Worm (Caenorhabditis elegans) whole organism, mixed stage, embryonic: ENCODE results near the gene clec-37.

Source experiments
- M03D4.4 ChIP-seq: sonication (generic microtip); optimal IDR thresholded peaks from 2 replicates; lab custom pipeline; 2017; ENCODE audit warnings: mild to moderate bottlenecking, missing genetic modification characterization, missing compliant biosample characterization
- ces-1 ChIP-seq: fragments of 150-350 bp; optimal IDR thresholded peaks from 2 replicates; lab custom pipeline; 2014; ENCODE audit warnings: missing biosample characterization, missing genetic modification reagents, missing genetic modification characterization
- cnd-1 ChIP-seq: fragments of 200-800 bp; sonication (Bioruptor generic); optimal IDR thresholded peaks from 2 replicates; lab custom pipeline; 2018; ENCODE audit warnings: mild to moderate bottlenecking, missing genetic modification characterization, missing compliant biosample characterization
- elt-3 ChIP-seq: fragments of 150-350 bp; optimal IDR thresholded peaks from 2 replicates; lab custom pipeline; 2014; ENCODE audit warnings: missing biosample characterization, missing genetic modification characterization
- hlh-1 ChIP-seq: fragments of 150-350 bp; optimal IDR thresholded peaks from 2 replicates; lab custom pipeline; 2014; ENCODE audit warnings: missing biosample characterization, missing genetic modification reagents, missing genetic modification characterization
- lsy-2 ChIP-seq: fragments of 150-350 bp; optimal IDR thresholded peaks from 2 replicates; lab custom pipeline; 2014; ENCODE audit warnings: missing biosample characterization, missing genetic modification characterization
- mep-1 ChIP-seq: fragments of 150-350 bp; optimal IDR thresholded peaks from 2 replicates; lab custom pipeline; 2017; ENCODE audit warnings: missing biosample characterization, missing genetic modification reagents, missing genetic modification characterization, inconsistent platforms
- nhr-12 ChIP-seq: fragments of 150-350 bp; optimal IDR thresholded peaks from 2 replicates; lab custom pipeline; 2014; ENCODE audit warnings: missing biosample characterization, missing genetic modification characterization
- nhr-28 ChIP-seq: fragments of 150-350 bp; optimal IDR thresholded peaks from 2 replicates; lab custom pipeline; 2014; ENCODE audit warnings: missing biosample characterization, missing genetic modification characterization
- unc-62 ChIP-seq: fragments of 150-350 bp; optimal IDR thresholded peaks from 2 replicates; lab custom pipeline; 2014; ENCODE audit warnings: missing biosample characterization, missing genetic modification reagents, missing genetic modification characterization
- zip-8 ChIP-seq: fragments of 150-350 bp; optimal IDR thresholded peaks from 2 replicates; lab custom pipeline; 2014; ENCODE audit warnings: missing biosample characterization, missing genetic modification characterization
- ztf-11 ChIP-seq: fragments of 150-350 bp; optimal IDR thresholded peaks from 2 replicates; lab custom pipeline; 2014; ENCODE audit warnings: missing biosample characterization, missing genetic modification characterization

ce11 chrV:16804795-16805194, 47.1 kb downstream of the clec-37 start:
- TF ChIP-seq unc-62 (GFP tag; lab: Kevin White, UChicago), result no peak
- no peak for TF ChIP-seq mep-1 (tag; lab: Kevin White, UChicago)
- no peak for TF ChIP-seq elt-3 (tag; lab: Kevin White, UChicago)
- TF ChIP-seq M03D4.4 (tag; lab: Kevin White, UChicago), result no peak
- TF ChIP-seq nhr-28, result no peak
- no peak for TF ChIP-seq cnd-1
- TF ChIP-seq ztf-11 (tag; lab: Kevin White, UChicago), result no peak
- no peak for TF ChIP-seq lsy-2 (tag; lab: Kevin White, UChicago)
- no peak for TF ChIP-seq zip-8 (tag; lab: Kevin White, UChicago)
- TF ChIP-seq ces-1 (GFP tag; lab: Kevin White, UChicago), result no peak
- TF ChIP-seq hlh-1, result no peak
- no peak for TF ChIP-seq nhr-12 (tag; lab: Kevin White, UChicago)
